Worm (Caenorhabditis elegans): ENCODE results near the gene srh-177.

The srh-177 gene

DNA sequence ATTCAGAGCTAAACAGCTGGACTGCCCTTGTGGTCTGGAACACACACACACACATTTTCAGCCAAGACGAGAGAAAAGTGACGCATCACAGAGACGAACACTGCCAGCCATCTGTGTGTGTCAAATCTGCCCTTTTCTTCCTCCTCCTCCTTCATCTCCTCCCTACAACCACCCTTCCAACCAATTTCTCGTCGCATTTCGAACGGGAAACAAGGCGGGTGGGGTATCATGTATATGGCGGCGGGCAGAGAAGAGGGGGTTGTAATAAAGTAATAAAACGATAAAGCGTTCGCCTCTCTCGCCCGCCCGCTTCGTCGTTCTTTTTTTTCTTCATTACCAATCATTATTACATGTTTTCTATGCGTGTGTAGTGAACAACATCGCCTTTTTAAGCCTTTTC is 41.2 kb upstream of the srh-177 start (continued):
- TF ChIP-seq fkh-3 (tag; optimal IDR thresholded peaks at IDR 0.05) (no peak), ceh-27 (GFP tag; optimal IDR thresholded peaks at IDR 0.05) (peak; percentile 19), zfh-2 (GFP tag; conservative IDR thresholded peaks at IDR 0.05) (peak; percentile 68), F57A8.1 (GFP tag; optimal IDR thresholded peaks at IDR 0.05) (no peak), sea-2 (GFP tag; IDR thresholded peaks at IDR 0.05) (0 out of 2 replicates have a peak, but pooled peaks have one; percentile 38), tbp1 (GFP tag; optimal IDR thresholded peaks at IDR 0.05) (no peak), dox-1 (GFP tag; IDR thresholded peaks at IDR 0.05) (peak; percentile 38; the same call in 1 of the 2 replicates), ama-1 (optimal IDR thresholded peaks at IDR 0.05) (no peak), ama-1 (GFP tag; optimal IDR thresholded peaks at IDR 0.05) (no peak)

DNA sequence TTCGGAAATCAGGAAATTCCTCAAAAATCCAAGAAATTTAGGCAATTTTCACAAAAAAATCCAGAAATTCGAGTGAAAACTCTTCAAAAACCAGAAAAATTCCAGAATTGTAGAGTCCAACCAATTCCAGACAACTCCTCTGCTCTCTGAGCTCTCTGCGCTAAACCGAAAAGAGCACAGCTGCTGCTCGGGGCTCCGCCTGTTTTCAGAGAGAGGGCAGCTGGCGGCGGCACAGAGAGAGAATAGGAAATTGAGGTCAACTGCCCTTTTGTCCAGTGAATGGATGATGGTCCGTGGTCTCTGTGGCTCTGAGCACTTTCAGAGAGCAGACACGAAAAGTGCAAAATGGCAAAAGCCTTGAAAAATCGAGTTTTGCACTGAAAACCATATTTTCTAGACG is 40.0 kb upstream of the srh-177 start:
- no peak for TF ChIP-seq nhr-120 (GFP tag; IDR thresholded peaks at IDR 0.05)
- TF ChIP-seq chd-7 (tag; optimal IDR thresholded peaks at IDR 0.05): no peak
- no peak for TF ChIP-seq T07F8.4 (tag; optimal IDR thresholded peaks at IDR 0.05)
- no peak for TF ChIP-seq pha-4 (tag; optimal IDR thresholded peaks at IDR 0.05)
- TF ChIP-seq lsy-27 (tag; optimal IDR thresholded peaks at IDR 0.05; ENCODE audit: borderline replicate concordance, insufficient read depth): no peak
- TF ChIP-seq F23B12.7 (tag; optimal IDR thresholded peaks at IDR 0.05; ENCODE audit: insufficient read depth): no peak
- TF ChIP-seq ceh-100 (GFP tag; IDR thresholded peaks at IDR 0.05): no peak
- no peak for TF ChIP-seq egl-18 (GFP tag; IDR thresholded peaks at IDR 0.05)
- no peak for TF ChIP-seq hlh-12 (tag; optimal IDR thresholded peaks at IDR 0.05)
- no peak for TF ChIP-seq cebp-1 (GFP tag; IDR thresholded peaks at IDR 0.05)
- no peak for TF ChIP-seq cebp-1 (tag; optimal IDR thresholded peaks at IDR 0.05)
- TF ChIP-seq F55B11.4 (tag; optimal IDR thresholded peaks at IDR 0.05; ENCODE audit: borderline replicate concordance, insufficient read depth): no peak
- no peak for TF ChIP-seq mes-4 (tag; optimal IDR thresholded peaks at IDR 0.05)
- no peak for TF ChIP-seq F33H1.4 (GFP tag; IDR thresholded peaks at IDR 0.05)

DNA sequence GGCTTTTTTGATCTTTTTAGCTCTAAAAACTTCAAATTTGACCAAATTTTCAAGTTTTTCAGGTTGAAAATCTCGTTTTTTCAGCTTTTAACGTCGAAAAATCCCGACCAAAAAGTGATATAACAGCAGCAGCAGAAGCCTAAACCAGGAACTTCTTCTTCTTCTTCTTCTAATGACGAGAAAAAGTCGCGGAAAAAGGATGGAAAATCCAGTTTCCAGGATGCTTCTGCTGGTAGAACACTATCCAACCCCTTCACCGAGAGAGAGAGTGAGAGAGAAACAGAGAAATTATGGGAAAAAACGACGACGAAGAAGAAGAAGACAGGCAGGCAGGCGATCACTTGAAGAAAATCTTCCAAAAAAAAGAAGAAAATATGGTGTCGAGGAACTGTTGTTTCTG is 37.8 kb upstream of the srh-177 start:
- TF ChIP-seq F10E7.11 (tag; optimal IDR thresholded peaks at IDR 0.05) (no peak), ceh-79 (tag; optimal IDR thresholded peaks at IDR 0.05) (no peak), sea-2 (GFP tag; IDR thresholded peaks at IDR 0.05) (no peak), Y53G8AR.9 (GFP tag; conservative IDR thresholded peaks at IDR 0.05) (no peak)

DNA sequence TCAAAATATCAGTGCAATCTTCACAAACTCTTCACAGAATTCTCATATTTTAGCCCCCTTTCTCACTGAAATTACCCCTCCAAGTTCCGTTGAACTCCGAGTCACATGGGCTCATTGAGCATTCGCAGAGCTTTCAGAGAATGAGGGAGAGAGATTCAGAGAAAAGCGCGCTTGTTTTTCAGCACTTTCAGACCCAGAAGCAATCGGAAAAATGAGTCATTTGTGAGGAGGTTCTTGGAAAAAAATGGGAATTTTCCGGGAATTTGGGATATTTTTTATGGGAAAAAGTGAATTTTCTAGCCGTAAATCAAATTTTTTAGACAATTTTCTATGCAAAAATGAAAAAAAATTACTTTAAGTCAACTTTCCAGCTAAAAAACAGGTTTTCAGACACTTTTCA is 33.8 kb upstream of the srh-177 start:
- TF ChIP-seq hsf-1 (GFP tag; IDR thresholded peaks at IDR 0.05) (no peak), lsl-1 (GFP tag; optimal IDR thresholded peaks at IDR 0.05) (no peak), mel-28 (tag; optimal IDR thresholded peaks at IDR 0.05; ENCODE audit: borderline replicate concordance) (no peak), sea-2 (GFP tag; IDR thresholded peaks at IDR 0.05) (no peak), fkh-3 (tag; optimal IDR thresholded peaks at IDR 0.05) (no peak), madf-3 (GFP tag; IDR thresholded peaks at IDR 0.05) (no peak), K11D2.4 (GFP tag; IDR thresholded peaks at IDR 0.05) (no peak), lir-1 (GFP tag; conservative IDR thresholded peaks at IDR 0.05) (no peak), dpl-1 (GFP tag; optimal IDR thresholded peaks at IDR 0.05) (no peak), F57A8.1 (GFP tag; optimal IDR thresholded peaks at IDR 0.05) (no peak), zim-3 (tag; optimal IDR thresholded peaks at IDR 0.05) (no peak), ets-4 (GFP tag; optimal IDR thresholded peaks at IDR 0.05) (no peak)

Data from whole organism, young adult.